Worm (Caenorhabditis elegans): Measurements from ENCODE around the gene pmp-2.
A peak's percentile ranks its signal among the peaks of the same experiment; 100 is the strongest.

- TF ChIP-seq nhr-11 (tag; optimal IDR thresholded peaks at IDR 0.05) = no peak
- TF ChIP-seq lin-35 (GFP tag; optimal IDR thresholded peaks at IDR 0.05) = no peak
- TF ChIP-seq blmp-1 (tag; optimal IDR thresholded peaks at IDR 0.05) = no peak
- no peak for TF ChIP-seq egl-27 (tag; optimal IDR thresholded peaks at IDR 0.05)
- TF ChIP-seq pqm-1 (tag; optimal IDR thresholded peaks at IDR 0.05) = peak; percentile 58
- peak; percentile 69 for TF ChIP-seq elt-2 (tag; optimal IDR thresholded peaks at IDR 0.05)
- TF ChIP-seq sox-4 (tag; optimal IDR thresholded peaks at IDR 0.05) = no peak
- no peak for TF ChIP-seq Y116A8C.19 (tag; optimal IDR thresholded peaks at IDR 0.05; ENCODE audit: borderline replicate concordance)
- TF ChIP-seq unc-62 (GFP tag; optimal IDR thresholded peaks at IDR 0.05) = no peak
- no peak for TF ChIP-seq snu-23 (GFP tag; optimal IDR thresholded peaks at IDR 0.05)
- no peak for TF ChIP-seq ama-1 (optimal IDR thresholded peaks at IDR 0.05)
- no peak for TF ChIP-seq ceh-8 (GFP tag; optimal IDR thresholded peaks at IDR 0.05)
- no peak for TF ChIP-seq jun-1 (tag; optimal IDR thresholded peaks at IDR 0.05)
These were observed 3.9 kb downstream of the pmp-2 start, which contains the start of gene pmp-1 for ce11 chrII:6883716-6884115.
